Worm (Caenorhabditis elegans): ENCODE results near the gene acs-7.

Gene acs-7

ce11 chrII:9282787-9283186 lies 9.0 kb upstream of the acs-7 start:
- TF ChIP-seq flt-1 (GFP tag; IDR thresholded peaks at IDR 0.05) = peak; percentile 66; the same call in 1 of the 2 replicates
- TF ChIP-seq tab-1 (GFP tag; IDR thresholded peaks at IDR 0.05) = no peak
- TF ChIP-seq med-1 (GFP tag; optimal IDR thresholded peaks at IDR 0.05; ENCODE audit: insufficient read depth) = no peak
- TF ChIP-seq cog-1 (tag; optimal IDR thresholded peaks at IDR 0.05) = peak; percentile 79
- TF ChIP-seq ztf-23 (GFP tag; IDR thresholded peaks at IDR 0.05) = peak; percentile 58; the same call in 1 of the 2 replicates
- peak; percentile 90 for TF ChIP-seq T22C8.4 (GFP tag; IDR thresholded peaks at IDR 0.05)

- no peak for TF ChIP-seq tab-1 (GFP tag; IDR thresholded peaks at IDR 0.05)
- TF ChIP-seq ztf-23 (GFP tag; IDR thresholded peaks at IDR 0.05) = no peak
- no peak for TF ChIP-seq cog-1 (tag; optimal IDR thresholded peaks at IDR 0.05)
- no peak for TF ChIP-seq med-1 (GFP tag; optimal IDR thresholded peaks at IDR 0.05; ENCODE audit: insufficient read depth)
- TF ChIP-seq flt-1 (GFP tag; IDR thresholded peaks at IDR 0.05) = no peak
- no peak for TF ChIP-seq klf-2 (GFP tag; conservative IDR thresholded peaks at IDR 0.05)
- TF ChIP-seq ztf-29 (GFP tag; IDR thresholded peaks at IDR 0.05) = no peak
- no peak for TF ChIP-seq ref-1 (GFP tag; conservative IDR thresholded peaks at IDR 0.05)
- TF ChIP-seq T22C8.4 (GFP tag; IDR thresholded peaks at IDR 0.05) = no peak
These were observed 8.0 kb upstream of the acs-7 start for ce11 chrII:9283668-9284357.

- TF ChIP-seq med-1 (GFP tag; optimal IDR thresholded peaks at IDR 0.05; ENCODE audit: insufficient read depth) (no peak), ztf-29 (GFP tag; IDR thresholded peaks at IDR 0.05) (no peak)
These were observed 7.3 kb upstream of the acs-7 start for ce11 chrII:9284358-9285170.

- TF ChIP-seq cog-1 (tag; optimal IDR thresholded peaks at IDR 0.05) (no peak), flt-1 (GFP tag; IDR thresholded peaks at IDR 0.05) (peak; percentile 29; the same call in 1 of the 2 replicates)
These were observed 6.4 kb upstream of the acs-7 start, which contains the start of gene mtrr-1 for ce11 chrII:9285171-9286025. TSS of gene mtrr-1 (plus strand) at chrII:9285975.

ce11 chrII:9289127-9289526 lies 2.7 kb upstream of the acs-7 start:
- TF ChIP-seq T22C8.4 (GFP tag; IDR thresholded peaks at IDR 0.05) (no peak), ref-1 (GFP tag; conservative IDR thresholded peaks at IDR 0.05) (no peak), flt-1 (GFP tag; IDR thresholded peaks at IDR 0.05) (no peak), med-1 (GFP tag; optimal IDR thresholded peaks at IDR 0.05; ENCODE audit: insufficient read depth) (no peak), klf-2 (GFP tag; conservative IDR thresholded peaks at IDR 0.05) (no peak)

- TF ChIP-seq ztf-29 (GFP tag; IDR thresholded peaks at IDR 0.05) (no peak), T22C8.4 (GFP tag; IDR thresholded peaks at IDR 0.05) (no peak), klf-2 (GFP tag; conservative IDR thresholded peaks at IDR 0.05) (no peak), tab-1 (GFP tag; IDR thresholded peaks at IDR 0.05) (no peak)
These were observed 3.9 kb downstream of the acs-7 start, which contains the start of gene C01G6.9 for ce11 chrII:9295678-9296077. TSS of gene C01G6.9 (minus strand) at chrII:9295818.

ce11 chrII:9299679-9300078 lies 7.9 kb downstream of the acs-7 start:
- no peak for TF ChIP-seq cog-1 (tag; optimal IDR thresholded peaks at IDR 0.05)
- TF ChIP-seq flt-1 (GFP tag; IDR thresholded peaks at IDR 0.05) = no peak
- TF ChIP-seq tab-1 (GFP tag; IDR thresholded peaks at IDR 0.05) = no peak
- TF ChIP-seq ref-1 (GFP tag; conservative IDR thresholded peaks at IDR 0.05) = no peak
- TF ChIP-seq ztf-29 (GFP tag; IDR thresholded peaks at IDR 0.05) = no peak
- no peak for TF ChIP-seq T22C8.4 (GFP tag; IDR thresholded peaks at IDR 0.05)
- no peak for TF ChIP-seq ztf-23 (GFP tag; IDR thresholded peaks at IDR 0.05)
- TF ChIP-seq med-1 (GFP tag; optimal IDR thresholded peaks at IDR 0.05; ENCODE audit: insufficient read depth) = no peak

- no peak for TF ChIP-seq klf-2 (GFP tag; conservative IDR thresholded peaks at IDR 0.05)
- TF ChIP-seq med-1 (GFP tag; optimal IDR thresholded peaks at IDR 0.05; ENCODE audit: insufficient read depth) = no peak
- no peak for TF ChIP-seq ztf-29 (GFP tag; IDR thresholded peaks at IDR 0.05)
- TF ChIP-seq T22C8.4 (GFP tag; IDR thresholded peaks at IDR 0.05) = no peak
- TF ChIP-seq tab-1 (GFP tag; IDR thresholded peaks at IDR 0.05) = no peak
- no peak for TF ChIP-seq ref-1 (GFP tag; conservative IDR thresholded peaks at IDR 0.05)
- TF ChIP-seq cog-1 (tag; optimal IDR thresholded peaks at IDR 0.05) = no peak
- TF ChIP-seq flt-1 (GFP tag; IDR thresholded peaks at IDR 0.05) = no peak
- no peak for TF ChIP-seq ztf-23 (GFP tag; IDR thresholded peaks at IDR 0.05)
These were observed 9.2 kb downstream of the acs-7 start for ce11 chrII:9301065-9301464.

- 0 out of 2 replicates have a peak, but pooled peaks have one; percentile 52 for TF ChIP-seq flt-1 (GFP tag; IDR thresholded peaks at IDR 0.05)
- TF ChIP-seq ztf-29 (GFP tag; IDR thresholded peaks at IDR 0.05) = no peak
These were observed 11.7 kb downstream of the acs-7 start for ce11 chrII:9303545-9303944.

ce11 chrII:9304849-9305248 lies 13.0 kb downstream of the acs-7 start:
- 0 out of 2 replicates have a peak, but pooled peaks have one; percentile 26 for TF ChIP-seq tab-1 (GFP tag; IDR thresholded peaks at IDR 0.05)
- TF ChIP-seq ztf-23 (GFP tag; IDR thresholded peaks at IDR 0.05) = no peak
